Fruit fly (Drosophila melanogaster) whole organism, prepupa: ENCODE results near the gene CG17108.

Experiments
- Blimp-1 ChIP-seq: fragments of 200-800 bp; sonication (Bioruptor generic); optimal IDR thresholded peaks from 3 replicates; lab custom pipeline; 2017; ENCODE audit warnings: missing biosample characterization, missing genetic modification characterization, mild to moderate bottlenecking, moderate library complexity, missing genetic modification reagents
- CG11294 ChIP-seq: fragments of 200-800 bp; sonication (Bioruptor generic); IDR thresholded peaks from 2 replicates; pipeline ENCODE4 v1.3.6; 2022; ENCODE audit warnings: missing biosample characterization, missing genetic modification characterization
- CG11762 ChIP-seq: fragments of 200-800 bp; sonication (Bioruptor generic); optimal IDR thresholded peaks from 3 replicates; lab custom pipeline; 2016; ENCODE audit warnings: missing biosample characterization, missing genetic modification characterization; ENCODE audit not compliant: insufficient read depth
- CG11902 ChIP-seq: fragments of 200-800 bp; sonication (Bioruptor generic); optimal IDR thresholded peaks from 3 replicates; lab custom pipeline; 2016; ENCODE audit warnings: missing biosample characterization, missing genetic modification characterization
- CG15336 ChIP-seq: fragments of 200-800 bp; sonication (Bioruptor generic); IDR thresholded peaks from 2 replicates; pipeline ENCODE4 v1.3.6; 2022; ENCODE audit warnings: missing biosample characterization, missing genetic modification characterization
- CG1621 ChIP-seq: fragments of 200-800 bp; sonication (Bioruptor generic); optimal IDR thresholded peaks from 3 replicates; lab custom pipeline; 2018; ENCODE audit warnings: missing biosample characterization, mild to moderate bottlenecking, missing genetic modification characterization
- CG31627 ChIP-seq: fragments of 200-800 bp; sonication (Bioruptor generic); optimal IDR thresholded peaks from 3 replicates; lab custom pipeline; 2016; ENCODE audit warnings: missing biosample characterization, missing genetic modification characterization
- CG32006 ChIP-seq: fragments of 200-800 bp; sonication (Bioruptor generic); optimal IDR thresholded peaks from 3 replicates; lab custom pipeline; 2017; ENCODE audit warnings: missing biosample characterization, mild to moderate bottlenecking, missing genetic modification characterization
- CG34406 ChIP-seq: fragments of 200-800 bp; sonication (Bioruptor generic); optimal IDR thresholded peaks from 3 replicates; lab custom pipeline; 2016; ENCODE audit warnings: missing biosample characterization, missing genetic modification characterization
- CG3919 ChIP-seq: fragments of 200-800 bp; sonication (Bioruptor generic); optimal IDR thresholded peaks from 3 replicates; lab custom pipeline; 2016; ENCODE audit warnings: missing biosample characterization, missing genetic modification characterization
- CG6276 ChIP-seq: fragments of 200-800 bp; sonication (Bioruptor generic); optimal IDR thresholded peaks from 2 replicates; lab custom pipeline; 2017; ENCODE audit warnings: missing biosample characterization, mild to moderate bottlenecking, missing genetic modification characterization
- CG6808 ChIP-seq: fragments of 200-800 bp; sonication (Bioruptor generic); optimal IDR thresholded peaks from 3 replicates; lab custom pipeline; 2017; ENCODE audit warnings: missing biosample characterization, missing genetic modification characterization, mild to moderate bottlenecking, moderate library complexity, missing genetic modification reagents
- CG6854 ChIP-seq: fragments of 200-800 bp; sonication (Bioruptor generic); optimal IDR thresholded peaks from 2 replicates; lab custom pipeline; 2017; ENCODE audit warnings: missing biosample characterization, mild to moderate bottlenecking, missing genetic modification characterization
- CG8119 ChIP-seq: fragments of 200-800 bp; sonication (Bioruptor generic); IDR thresholded peaks from 3 replicates; pipeline ENCODE4 v1.3.6; 2022; ENCODE audit warnings: missing biosample characterization, missing genetic modification characterization
- CG8319 ChIP-seq: fragments of 200-800 bp; sonication (Bioruptor generic); optimal IDR thresholded peaks from 3 replicates; lab custom pipeline; 2016; ENCODE audit warnings: missing biosample characterization, missing genetic modification characterization
- Eip78C ChIP-seq: fragments of 200-800 bp; sonication (Bioruptor generic); peaks from one replicate; lab custom pipeline; 2016; ENCODE audit warnings: missing biosample characterization, missing genetic modification characterization
- Ets96B ChIP-seq: fragments of 200-800 bp; optimal IDR thresholded peaks from 2 replicates; lab custom pipeline; 2019; ENCODE audit warnings: missing biosample characterization, mild to moderate bottlenecking, missing genetic modification characterization, moderate library complexity
- Gug ChIP-seq: fragments of 200-800 bp; sonication (Bioruptor generic); IDR thresholded peaks from 2 replicates; pipeline ENCODE4 v1.3.6; 2022; ENCODE audit warnings: missing biosample characterization, missing genetic modification characterization
- Hr38 ChIP-seq: sonication (Bioruptor generic); optimal IDR thresholded peaks from 2 replicates; lab custom pipeline; 2016; ENCODE audit warnings: missing biosample characterization, missing genetic modification characterization
- Hr39 ChIP-seq: fragments of 200-800 bp; sonication (Bioruptor generic); optimal IDR thresholded peaks from 2 replicates; lab custom pipeline; 2016; ENCODE audit warnings: missing biosample characterization, missing genetic modification characterization
- Hr4 ChIP-seq: fragments of 200-800 bp; sonication (Bioruptor generic); optimal IDR thresholded peaks from 3 replicates; lab custom pipeline; 2016; ENCODE audit warnings: missing biosample characterization, missing genetic modification characterization
- Met ChIP-seq: fragments of 200-800 bp; sonication (Bioruptor generic); optimal IDR thresholded peaks from 3 replicates; lab custom pipeline; 2016; ENCODE audit warnings: missing biosample characterization, missing genetic modification characterization
- Smox ChIP-seq: fragments of 200-800 bp; sonication (Bioruptor generic); optimal IDR thresholded peaks from 3 replicates; lab custom pipeline; 2016; ENCODE audit warnings: missing biosample characterization, missing genetic modification characterization
- Sox102F ChIP-seq: fragments of 200-800 bp; sonication (Bioruptor generic); optimal IDR thresholded peaks from 2 replicates; lab custom pipeline; 2016; ENCODE audit warnings: missing biosample characterization, mild to moderate bottlenecking, missing genetic modification characterization
- Sox14 ChIP-seq: fragments of 200-800 bp; sonication (Bioruptor generic); optimal IDR thresholded peaks from 3 replicates; lab custom pipeline; 2016; ENCODE audit warnings: missing biosample characterization, missing genetic modification characterization
- Sox15 ChIP-seq: fragments of 200-800 bp; sonication (Bioruptor generic); optimal IDR thresholded peaks from 3 replicates; lab custom pipeline; 2016; ENCODE audit warnings: missing biosample characterization, missing genetic modification characterization
- acj6 ChIP-seq: fragments of 200-800 bp; sonication (Bioruptor generic); optimal IDR thresholded peaks from 3 replicates; lab custom pipeline; 2016; ENCODE audit warnings: missing biosample characterization, missing genetic modification characterization
- dac ChIP-seq: fragments of 200-800 bp; sonication (Bioruptor generic); optimal IDR thresholded peaks from 2 replicates; lab custom pipeline; 2017; ENCODE audit warnings: missing biosample characterization, mild to moderate bottlenecking, missing genetic modification characterization
- dsx ChIP-seq: fragments of 200-800 bp; optimal IDR thresholded peaks from 3 replicates; lab custom pipeline; 2019; ENCODE audit warnings: missing biosample characterization, mild to moderate bottlenecking, missing genetic modification characterization, moderate library complexity; ENCODE audit not compliant: poor library complexity, severe bottlenecking
- eg ChIP-seq: fragments of 200-800 bp; sonication (Bioruptor generic); IDR thresholded peaks from 3 replicates; pipeline ENCODE4 v1.3.6; 2022; ENCODE audit warnings: missing biosample characterization, missing genetic modification characterization
- esn ChIP-seq: fragments of 200-800 bp; sonication (Bioruptor generic); optimal IDR thresholded peaks from 2 replicates; lab custom pipeline; 2016; ENCODE audit warnings: missing biosample characterization, mild to moderate bottlenecking, missing genetic modification characterization, moderate library complexity
- fd59A ChIP-seq: fragments of 200-800 bp; sonication (Bioruptor generic); optimal IDR thresholded peaks from 2 replicates; lab custom pipeline; 2017; ENCODE audit warnings: missing biosample characterization, mild to moderate bottlenecking, missing genetic modification characterization, missing genetic modification reagents
- fd85E ChIP-seq: fragments of 200-800 bp; sonication (Bioruptor generic); optimal IDR thresholded peaks from 3 replicates; lab custom pipeline; 2016; ENCODE audit warnings: missing biosample characterization, missing genetic modification characterization
- lz ChIP-seq: fragments of 200-800 bp; sonication (Bioruptor generic); optimal IDR thresholded peaks from 3 replicates; lab custom pipeline; 2016; ENCODE audit warnings: missing biosample characterization, missing genetic modification characterization
- net ChIP-seq: fragments of 200-800 bp; sonication (Bioruptor generic); optimal IDR thresholded peaks from 3 replicates; lab custom pipeline; 2016; ENCODE audit warnings: missing biosample characterization, missing genetic modification characterization
- pdm3 ChIP-seq: fragments of 200-800 bp; sonication (Bioruptor generic); optimal IDR thresholded peaks from 3 replicates; lab custom pipeline; 2016; ENCODE audit warnings: missing biosample characterization, missing genetic modification characterization
- spab ChIP-seq: fragments of 200-800 bp; sonication (Bioruptor generic); optimal IDR thresholded peaks from 2 replicates; lab custom pipeline; 2017; ENCODE audit warnings: missing biosample characterization, mild to moderate bottlenecking, missing genetic modification characterization, missing genetic modification reagents
- ss ChIP-seq, 2 experiments: fragments of 200-800 bp; sonication (Bioruptor generic); optimal IDR thresholded peaks; 2 replicates in 1 of 2; 3 replicates in 1 of 2; lab custom pipeline; 2017 to 2018; ENCODE audit warnings: mild to moderate bottlenecking in 2 of 2, missing biosample characterization in 2 of 2, missing genetic modification characterization in 2 of 2, moderate library complexity in 1 of 2
- svp ChIP-seq: fragments of 200-800 bp; sonication (Bioruptor generic); peaks from one replicate; lab custom pipeline; 2016; ENCODE audit warnings: missing biosample characterization, missing genetic modification characterization
- topi ChIP-seq: fragments of 200-800 bp; sonication (Bioruptor generic); optimal IDR thresholded peaks from 3 replicates; lab custom pipeline; 2016; ENCODE audit warnings: missing biosample characterization, missing genetic modification characterization
- vri ChIP-seq: fragments of 200-800 bp; sonication (Bioruptor generic); optimal IDR thresholded peaks from 3 replicates; lab custom pipeline; 2016; ENCODE audit warnings: missing biosample characterization, mild to moderate bottlenecking, missing genetic modification characterization

Gene CG17108

dm6 chr2L:10682912-10683311 is 11.0 kb downstream of the CG17108 start:
- TF ChIP-seq acj6 (GFP tag; lab: Kevin White, UChicago) (no peak), Blimp-1 (GFP tag; lab: Kevin White, UChicago) (no peak), CG6808 (GFP tag; lab: Kevin White, UChicago) (no peak), CG6854 (no peak), dsx (no peak), Met (GFP tag; lab: Kevin White, UChicago) (no peak), fd59A (no peak), CG3919 (GFP tag; lab: Kevin White, UChicago) (no peak)

dm6 chr2L:10682197-10682596 is 11.7 kb downstream of the CG17108 start:
- TF ChIP-seq Ets96B (tag; lab: Kevin White, UChicago) (no peak), Sox15 (GFP tag; lab: Kevin White, UChicago) (no peak)

dm6 chr2L:10681602-10682001 is 12.3 kb downstream of the CG17108 start, which contains the start of gene CG17107:
CG17107 (plus strand) TSS chr2L:10681902.
- TF ChIP-seq topi (GFP tag; lab: Kevin White, UChicago), result no peak
- TF ChIP-seq CG6808 (GFP tag; lab: Kevin White, UChicago), result no peak
- TF ChIP-seq pdm3, result no peak
- no peak for TF ChIP-seq CG8319 (GFP tag; lab: Kevin White, UChicago)
- no peak for TF ChIP-seq Met (GFP tag; lab: Kevin White, UChicago)
- no peak for TF ChIP-seq CG1621 (tag; lab: Kevin White, UChicago)
- TF ChIP-seq CG6854, result no peak
- no peak for TF ChIP-seq lz (GFP tag; lab: Kevin White, UChicago)
- no peak for TF ChIP-seq CG6276 (GFP tag; lab: Kevin White, UChicago)
- TF ChIP-seq Sox14, result no peak
- no peak for TF ChIP-seq eg (GFP tag; lab: Robert Waterston, UW)
- no peak for TF ChIP-seq Smox (GFP tag; lab: Kevin White, UChicago)
- TF ChIP-seq Hr38 (GFP tag; lab: Kevin White, UChicago), result no peak
- no peak for TF ChIP-seq Gug
- TF ChIP-seq Sox102F (GFP tag; lab: Kevin White, UChicago), result no peak
- no peak for TF ChIP-seq fd59A
- TF ChIP-seq svp, result no peak
- TF ChIP-seq Hr4 (GFP tag; lab: Kevin White, UChicago), result no peak
- TF ChIP-seq, all 60 proteins: peak for 0

- peak; percentile 69 for TF ChIP-seq Eip78C (GFP tag; lab: Kevin White, UChicago)
- peak; percentile 26 for TF ChIP-seq CG3919 (GFP tag; lab: Kevin White, UChicago)
- TF ChIP-seq fd85E (GFP tag; lab: Kevin White, UChicago), result no peak
- TF ChIP-seq CG8119 (GFP tag; lab: Robert Waterston, UW), result 0 out of 3 replicates have a peak, but pooled peaks have one; percentile 18
- TF ChIP-seq dac (GFP tag; lab: Kevin White, UChicago), result no peak
- TF ChIP-seq ss (GFP tag; optimal IDR thresholded peaks at IDR 0.05; lab: Kevin White, UChicago), result no peak
- TF ChIP-seq CG32006 (GFP tag; lab: Kevin White, UChicago), result peak; percentile 29
- TF ChIP-seq acj6 (GFP tag; lab: Kevin White, UChicago), result peak; percentile 0
- peak; percentile 61 for TF ChIP-seq CG15336 (GFP tag; lab: Robert Waterston, UW)
- TF ChIP-seq Hr4 (GFP tag; lab: Kevin White, UChicago), result peak; percentile 48
- TF ChIP-seq, all 60 proteins: peak for 7
Measured at dm6 chr2L:10680584-10681080, 13.3 kb downstream of the CG17108 start, which contains the start of gene CG17105. CG17105 (plus strand) TSS chr2L:10681030.

- no peak for TF ChIP-seq Hr39
- no peak for TF ChIP-seq CG8319 (GFP tag; lab: Kevin White, UChicago)
- no peak for TF ChIP-seq CG11762
- TF ChIP-seq Ets96B (tag; lab: Kevin White, UChicago), result no peak
- no peak for TF ChIP-seq Gug
- TF ChIP-seq CG6808 (GFP tag; lab: Kevin White, UChicago), result no peak
- TF ChIP-seq svp, result peak; percentile 59
- no peak for TF ChIP-seq CG31627 (GFP tag; lab: Kevin White, UChicago)
- no peak for TF ChIP-seq CG11294 (GFP tag; lab: Robert Waterston, UW)
- TF ChIP-seq vri (GFP tag; lab: Kevin White, UChicago), result no peak
- no peak for TF ChIP-seq esn
- peak; percentile 61 for TF ChIP-seq Eip78C (GFP tag; lab: Kevin White, UChicago)
- TF ChIP-seq spab (GFP tag; lab: Kevin White, UChicago), result no peak
- TF ChIP-seq Blimp-1 (GFP tag; lab: Kevin White, UChicago), result no peak
- no peak for TF ChIP-seq topi (GFP tag; lab: Kevin White, UChicago)
- TF ChIP-seq dac (GFP tag; lab: Kevin White, UChicago), result no peak
- no peak for TF ChIP-seq CG34406 (GFP tag; lab: Kevin White, UChicago)
- no peak for TF ChIP-seq lz (GFP tag; lab: Kevin White, UChicago)
- TF ChIP-seq Smox (GFP tag; lab: Kevin White, UChicago), result no peak
- TF ChIP-seq net (GFP tag; lab: Kevin White, UChicago), result no peak
- TF ChIP-seq CG11902 (GFP tag; lab: Kevin White, UChicago), result no peak
- no peak for TF ChIP-seq Sox102F (GFP tag; lab: Kevin White, UChicago)
- TF ChIP-seq Hr4 (GFP tag; lab: Kevin White, UChicago), result peak; percentile 35
- peak; percentile 31; the same call in 1 of the 3 replicates for TF ChIP-seq CG8119 (GFP tag; lab: Robert Waterston, UW)
- no peak for TF ChIP-seq Sox15 (GFP tag; lab: Kevin White, UChicago)
Measured at dm6 chr2L:10679568-10679967, 14.3 kb downstream of the CG17108 start.
